Worm (Caenorhabditis elegans): Measurements from ENCODE around the gene C54F6.17.
A peak's percentile ranks its signal among the peaks of the same experiment; 100 is the strongest.

Gene C54F6.17

ce11 chrV:7553873-7554362 lies 26.7 kb downstream of the C54F6.17 start, which contains the start of gene ttr-10:
ttr-10 (minus strand) TSS chrV:7553923.
- TF ChIP-seq cnd-1 (tag; optimal IDR thresholded peaks at IDR 0.05) (no peak), zip-8 (tag; optimal IDR thresholded peaks at IDR 0.05) (no peak), ceh-43 (GFP tag; optimal IDR thresholded peaks at IDR 0.05) (no peak), hlh-1 (tag; optimal IDR thresholded peaks at IDR 0.05) (no peak), elt-1 (tag; optimal IDR thresholded peaks at IDR 0.05; ENCODE audit: borderline replicate concordance, insufficient read depth) (no peak), nhr-28 (tag; optimal IDR thresholded peaks at IDR 0.05) (no peak), nhr-76 (tag; optimal IDR thresholded peaks at IDR 0.05) (no peak), ceh-83 (GFP tag; optimal IDR thresholded peaks at IDR 0.05) (no peak), nhr-2 (tag; optimal IDR thresholded peaks at IDR 0.05) (no peak), sptf-1 (tag; optimal IDR thresholded peaks at IDR 0.05) (no peak), ham-2 (GFP tag; optimal IDR thresholded peaks at IDR 0.05) (no peak), unc-39 (tag; optimal IDR thresholded peaks at IDR 0.05) (no peak), nhr-12 (tag; optimal IDR thresholded peaks at IDR 0.05) (no peak), unc-120 (tag; optimal IDR thresholded peaks at IDR 0.05; ENCODE audit: poor library complexity, severe bottlenecking) (no peak), mls-2 (tag; optimal IDR thresholded peaks at IDR 0.05) (no peak), ceh-39 (tag; optimal IDR thresholded peaks at IDR 0.05) (no peak)

ce11 chrV:7555875-7556274 lies 28.6 kb downstream of the C54F6.17 start:
- TF ChIP-seq drap-1 (GFP tag; optimal IDR thresholded peaks at IDR 0.05): no peak
- no peak for TF ChIP-seq nhr-12 (tag; optimal IDR thresholded peaks at IDR 0.05)
- TF ChIP-seq flh-1 (GFP tag; optimal IDR thresholded peaks at IDR 0.05): no peak

ce11 chrV:7558693-7559092 lies 31.4 kb downstream of the C54F6.17 start, which contains the start of gene ets-7:
ets-7 (minus strand) TSS chrV:7558793.
- TF ChIP-seq snpc-4 (tag; optimal IDR thresholded peaks at IDR 0.05) (no peak), ceh-43 (GFP tag; optimal IDR thresholded peaks at IDR 0.05) (no peak), tbx-8 (GFP tag; optimal IDR thresholded peaks at IDR 0.05) (no peak), blmp-1 (tag; optimal IDR thresholded peaks at IDR 0.05) (no peak), mls-2 (tag; optimal IDR thresholded peaks at IDR 0.05) (no peak), lin-13 (tag; optimal IDR thresholded peaks at IDR 0.05) (no peak), pha-4 (tag; optimal IDR thresholded peaks at IDR 0.05) (no peak), ztf-11 (tag; optimal IDR thresholded peaks at IDR 0.05) (no peak), elt-3 (tag; optimal IDR thresholded peaks at IDR 0.05) (no peak), M03D4.4 (tag; optimal IDR thresholded peaks at IDR 0.05) (no peak)

- TF ChIP-seq blmp-1 (tag; optimal IDR thresholded peaks at IDR 0.05) (no peak), drap-1 (GFP tag; optimal IDR thresholded peaks at IDR 0.05) (no peak), flh-1 (GFP tag; optimal IDR thresholded peaks at IDR 0.05) (no peak), elt-1 (tag; optimal IDR thresholded peaks at IDR 0.05; ENCODE audit: borderline replicate concordance, insufficient read depth) (no peak), nhr-12 (tag; optimal IDR thresholded peaks at IDR 0.05) (no peak), lin-32 (GFP tag; optimal IDR thresholded peaks at IDR 0.05) (no peak), pha-4 (tag; optimal IDR thresholded peaks at IDR 0.05) (no peak), bed-3 (GFP tag; optimal IDR thresholded peaks at IDR 0.05) (no peak), lin-13 (tag; optimal IDR thresholded peaks at IDR 0.05) (no peak), ceh-83 (GFP tag; optimal IDR thresholded peaks at IDR 0.05) (no peak), lsy-2 (tag; optimal IDR thresholded peaks at IDR 0.05) (no peak), cnd-1 (tag; optimal IDR thresholded peaks at IDR 0.05) (no peak), nhr-2 (tag; optimal IDR thresholded peaks at IDR 0.05) (no peak), elt-3 (tag; optimal IDR thresholded peaks at IDR 0.05) (no peak), ceh-39 (tag; optimal IDR thresholded peaks at IDR 0.05) (no peak), nhr-237 (tag; optimal IDR thresholded peaks at IDR 0.05) (no peak)
Observed at ce11 chrV:7562947-7563346, 35.7 kb downstream of the C54F6.17 start, which contains the start of gene F19F10.1. F19F10.1 (plus strand) TSS chrV:7563247.

- no peak for TF ChIP-seq elt-1 (tag; optimal IDR thresholded peaks at IDR 0.05; ENCODE audit: borderline replicate concordance, insufficient read depth)
- TF ChIP-seq zip-8 (tag; optimal IDR thresholded peaks at IDR 0.05): peak; percentile 54
Observed at ce11 chrV:7570290-7570689, 43.0 kb downstream of the C54F6.17 start, which contains the start of gene clec-212. clec-212 (minus strand) TSS chrV:7570390.

- TF ChIP-seq elt-3 (tag; optimal IDR thresholded peaks at IDR 0.05) (no peak), nhr-12 (tag; optimal IDR thresholded peaks at IDR 0.05) (no peak), cnd-1 (tag; optimal IDR thresholded peaks at IDR 0.05) (no peak), bed-3 (GFP tag; optimal IDR thresholded peaks at IDR 0.05) (no peak), flh-1 (GFP tag; optimal IDR thresholded peaks at IDR 0.05) (no peak), mls-2 (tag; optimal IDR thresholded peaks at IDR 0.05) (no peak), elt-1 (tag; optimal IDR thresholded peaks at IDR 0.05; ENCODE audit: borderline replicate concordance, insufficient read depth) (no peak), mep-1 (tag; optimal IDR thresholded peaks at IDR 0.05) (no peak), unc-62 (GFP tag; optimal IDR thresholded peaks at IDR 0.05) (no peak)
Observed at ce11 chrV:7570955-7571354, 43.7 kb downstream of the C54F6.17 start, which contains the start of gene F19F10.14. F19F10.14 (minus strand) TSS chrV:7571055.
